Fruit fly (Drosophila melanogaster) whole organism, embryonic: ENCODE results near the gene feo.

Experiments
- Ada2b ChIP-seq: fragments of 200-800 bp; sonication (Bioruptor generic); IDR thresholded peaks from 2 replicates; pipeline ENCODE4 v1.3.6; 2022; ENCODE audit warnings: missing biosample characterization, missing genetic modification characterization
- Antp ChIP-seq: fragments of 200-800 bp; sonication (Bioruptor generic); optimal IDR thresholded peaks from 3 replicates; lab custom pipeline; 2016; ENCODE audit warnings: missing biosample characterization, missing genetic modification characterization
- CG12071 ChIP-seq: fragments of 200-800 bp; sonication (Bioruptor generic); optimal IDR thresholded peaks from 3 replicates; lab custom pipeline; 2018; ENCODE audit warnings: missing biosample characterization, mild to moderate bottlenecking, missing genetic modification characterization
- CG12769 ChIP-seq: fragments of 200-800 bp; sonication (Bioruptor generic); optimal IDR thresholded peaks from 2 replicates; lab custom pipeline; 2019; ENCODE audit warnings: missing biosample characterization, mild to moderate bottlenecking, missing genetic modification characterization, moderate library complexity
- CG12942 ChIP-seq: fragments of 200-800 bp; sonication (Bioruptor generic); optimal IDR thresholded peaks from 3 replicates; lab custom pipeline; 2016; ENCODE audit warnings: missing biosample characterization, missing genetic modification characterization
- CG13775 ChIP-seq: fragments of 200-800 bp; sonication (Bioruptor generic); optimal IDR thresholded peaks from 3 replicates; lab custom pipeline; 2017; ENCODE audit warnings: missing biosample characterization, mild to moderate bottlenecking, missing genetic modification characterization
- CG14050 ChIP-seq: fragments of 200-800 bp; sonication (Bioruptor generic); IDR thresholded peaks from 3 replicates; pipeline ENCODE4 v1.3.6; 2022; ENCODE audit warnings: missing biosample characterization, missing genetic modification characterization
- CG2875 ChIP-seq: fragments of 200-800 bp; sonication (Bioruptor generic); optimal IDR thresholded peaks from 2 replicates; lab custom pipeline; 2017; ENCODE audit warnings: missing biosample characterization, mild to moderate bottlenecking, missing genetic modification characterization, missing genetic modification reagents
- CG3065 ChIP-seq: fragments of 200-800 bp; sonication (Bioruptor generic); optimal IDR thresholded peaks from 2 replicates; lab custom pipeline; 2016; ENCODE audit warnings: missing biosample characterization, missing genetic modification characterization
- CG4820 ChIP-seq: fragments of 200-800 bp; sonication (Bioruptor generic); optimal IDR thresholded peaks from 3 replicates; lab custom pipeline; 2016; ENCODE audit warnings: missing biosample characterization, missing genetic modification characterization
- CG4854 ChIP-seq: fragments of 200-800 bp; sonication (Bioruptor generic); optimal IDR thresholded peaks from 2 replicates; lab custom pipeline; 2016; ENCODE audit warnings: missing biosample characterization, missing genetic modification characterization, inconsistent platforms
- CG5180 ChIP-seq: fragments of 200-800 bp; sonication (Bioruptor generic); optimal IDR thresholded peaks from 3 replicates; lab custom pipeline; 2017; ENCODE audit warnings: missing biosample characterization, missing genetic modification characterization, mild to moderate bottlenecking, moderate library complexity, missing genetic modification reagents
- CG5245 ChIP-seq: fragments of 200-800 bp; sonication (Bioruptor generic); optimal IDR thresholded peaks from 3 replicates; lab custom pipeline; 2016; ENCODE audit warnings: missing biosample characterization, missing genetic modification characterization
- CG8089 ChIP-seq: fragments of 200-800 bp; sonication (Bioruptor generic); optimal IDR thresholded peaks from 3 replicates; lab custom pipeline; 2016; ENCODE audit warnings: missing biosample characterization, missing genetic modification characterization
- CG8290 ChIP-seq, 3 experiments: fragments of 200-800 bp; sonication (Bioruptor generic); optimal IDR thresholded peaks; 2 replicates each; lab custom pipeline; 2016 to 2019; ENCODE audit warnings: missing biosample characterization in 3 of 3, missing genetic modification characterization in 3 of 3, mild to moderate bottlenecking in 2 of 3, moderate library complexity in 1 of 3
- CG8359 ChIP-seq: fragments of 200-800 bp; sonication (Bioruptor generic); optimal IDR thresholded peaks from 2 replicates; lab custom pipeline; 2017; ENCODE audit warnings: missing biosample characterization, mild to moderate bottlenecking, missing genetic modification characterization, borderline replicate concordance
- CG9215 ChIP-seq: fragments of 200-800 bp; sonication (Bioruptor generic); IDR thresholded peaks from 2 replicates; pipeline ENCODE4 v1.3.6; 2022; ENCODE audit warnings: missing biosample characterization, missing genetic modification characterization
- CG9797 ChIP-seq: fragments of 200-800 bp; sonication (Bioruptor generic); optimal IDR thresholded peaks from 3 replicates; lab custom pipeline; 2018; ENCODE audit warnings: missing biosample characterization, mild to moderate bottlenecking, missing genetic modification characterization
- Deaf1 ChIP-seq: fragments of 200-800 bp; optimal IDR thresholded peaks from 3 replicates; lab custom pipeline; 2019; ENCODE audit warnings: missing biosample characterization, mild to moderate bottlenecking, missing genetic modification characterization, moderate library complexity
- Dll ChIP-seq: fragments of 200-800 bp; sonication (Bioruptor generic); IDR thresholded peaks from 4 replicates; pipeline ENCODE4 v1.3.6; 2022; ENCODE audit warnings: missing biosample characterization, missing genetic modification characterization; ENCODE audit not compliant: partially characterized antibody
- Doc3 ChIP-seq: fragments of 200-800 bp; sonication (Bioruptor generic); IDR thresholded peaks from 3 replicates; pipeline ENCODE4 v1.3.6; 2022; ENCODE audit warnings: missing biosample characterization, missing genetic modification characterization; ENCODE audit not compliant: partially characterized antibody
- Ets65A ChIP-seq: fragments of 200-800 bp; sonication (Bioruptor generic); peaks from one replicate; lab custom pipeline; 2016; ENCODE audit warnings: missing biosample characterization, missing genetic modification characterization
- Fer1 ChIP-seq: fragments of 200-800 bp; sonication (Bioruptor generic); optimal IDR thresholded peaks from 2 replicates; lab custom pipeline; 2017; ENCODE audit warnings: missing biosample characterization, mild to moderate bottlenecking, missing genetic modification characterization
- Gsc ChIP-seq: fragments of 200-800 bp; sonication (Bioruptor generic); IDR thresholded peaks from 2 replicates; pipeline ENCODE4 v1.3.6; 2022; ENCODE audit warnings: missing biosample characterization, missing genetic modification characterization
- HLH4C ChIP-seq: fragments of 200-800 bp; sonication (Bioruptor generic); IDR thresholded peaks from 3 replicates; pipeline ENCODE4 v1.3.6; 2022; ENCODE audit warnings: missing biosample characterization, missing genetic modification characterization; ENCODE audit not compliant: partially characterized antibody
- Hr51 ChIP-seq, 2 experiments: fragments of 200-800 bp; sonication (Bioruptor generic); optimal IDR thresholded peaks; 2 replicates in 1 of 2; 3 replicates in 1 of 2; lab custom pipeline; 2016 to 2018; ENCODE audit warnings: missing biosample characterization in 2 of 2, missing genetic modification characterization in 2 of 2, mild to moderate bottlenecking in 1 of 2, moderate library complexity in 1 of 2
- Hsf ChIP-seq: fragments of 200-800 bp; sonication (Bioruptor generic); optimal IDR thresholded peaks from 3 replicates; lab custom pipeline; 2016; ENCODE audit warnings: missing biosample characterization, missing genetic modification characterization
- NfI ChIP-seq: fragments of 200-800 bp; sonication (Bioruptor generic); optimal IDR thresholded peaks from 3 replicates; lab custom pipeline; 2018; ENCODE audit warnings: missing biosample characterization, mild to moderate bottlenecking, missing genetic modification characterization, moderate library complexity
- Trl ChIP-seq, 3 experiments: fragments of >200 bp in 2 of 3; fragments of 200-800 bp in 1 of 3; sonication (Bioruptor generic) in 1 of 3; optimal IDR thresholded peaks; 2 replicates in 1 of 3; 3 replicates in 2 of 3; lab custom pipeline; 2016 to 2017; ENCODE audit warnings: missing biosample characterization in 1 of 3, missing genetic modification characterization in 1 of 3
- Xrp1 ChIP-seq: fragments of 200-800 bp; sonication (Bioruptor generic); IDR thresholded peaks from 2 replicates; pipeline ENCODE4 v1.3.6; 2022; ENCODE audit warnings: missing biosample characterization, missing genetic modification characterization
- br ChIP-seq: fragments of >200 bp; optimal IDR thresholded peaks from 2 replicates; lab custom pipeline; 2017
- crc ChIP-seq: fragments of 200-800 bp; sonication (Bioruptor generic); optimal IDR thresholded peaks from 2 replicates; lab custom pipeline; 2016; ENCODE audit warnings: missing biosample characterization, missing genetic modification characterization
- dati ChIP-seq: fragments of 200-800 bp; sonication (Bioruptor generic); IDR thresholded peaks from 2 replicates; pipeline ENCODE4 v1.3.6; 2022; ENCODE audit warnings: missing biosample characterization, missing genetic modification characterization
- dmrt11E ChIP-seq: fragments of 200-800 bp; sonication (Bioruptor generic); optimal IDR thresholded peaks from 3 replicates; lab custom pipeline; 2018; ENCODE audit warnings: missing biosample characterization, mild to moderate bottlenecking, missing genetic modification characterization, moderate library complexity
- en ChIP-seq: fragments of 200-800 bp; sonication (Bioruptor generic); optimal IDR thresholded peaks from 2 replicates; lab custom pipeline; 2016; ENCODE audit warnings: missing biosample characterization, missing genetic modification characterization
- eve ChIP-seq, 2 experiments: fragments of >200 bp; optimal IDR thresholded peaks; 2 replicates each; lab custom pipeline; 2017; ENCODE audit warnings: missing biosample characterization in 2 of 2, missing genetic modification characterization in 2 of 2
- gce ChIP-seq: fragments of 200-800 bp; sonication (Bioruptor generic); IDR thresholded peaks from 3 replicates; pipeline ENCODE4 v1.3.6; 2022; ENCODE audit warnings: missing biosample characterization, missing genetic modification characterization
- gem ChIP-seq: fragments of 200-800 bp; sonication (Bioruptor generic); optimal IDR thresholded peaks from 2 replicates; lab custom pipeline; 2019; ENCODE audit warnings: missing biosample characterization, mild to moderate bottlenecking, missing genetic modification characterization, moderate library complexity
- gt ChIP-seq: fragments of 200-800 bp; sonication (Bioruptor generic); IDR thresholded peaks from 2 replicates; pipeline ENCODE4 v1.3.6; 2022; ENCODE audit warnings: missing biosample characterization, missing genetic modification characterization
- kay ChIP-seq: fragments of 200-800 bp; sonication (Bioruptor generic); optimal IDR thresholded peaks from 2 replicates; lab custom pipeline; 2016; ENCODE audit warnings: missing biosample characterization, missing genetic modification characterization
- lmd ChIP-seq: fragments of 200-800 bp; sonication (Bioruptor generic); IDR thresholded peaks from 2 replicates; pipeline ENCODE4 v1.3.6; 2022; ENCODE audit warnings: missing biosample characterization, missing genetic modification characterization
- pb ChIP-seq: fragments of 200-800 bp; sonication (Bioruptor generic); optimal IDR thresholded peaks from 3 replicates; lab custom pipeline; 2016; ENCODE audit warnings: missing biosample characterization, missing genetic modification characterization
- phol ChIP-seq: fragments of 200-800 bp; sonication (Bioruptor generic); optimal IDR thresholded peaks from 3 replicates; lab custom pipeline; 2018; ENCODE audit warnings: missing biosample characterization, mild to moderate bottlenecking, missing genetic modification characterization, moderate library complexity
- psq ChIP-seq: fragments of 200-800 bp; sonication (Bioruptor generic); optimal IDR thresholded peaks from 2 replicates; lab custom pipeline; 2017; ENCODE audit warnings: missing biosample characterization, missing genetic modification characterization
- pzg ChIP-seq: fragments of 200-800 bp; sonication (Bioruptor generic); optimal IDR thresholded peaks from 3 replicates; lab custom pipeline; 2018; ENCODE audit warnings: missing biosample characterization, mild to moderate bottlenecking, missing genetic modification characterization, moderate library complexity
- ro ChIP-seq: fragments of 200-800 bp; sonication (Bioruptor generic); IDR thresholded peaks from 2 replicates; pipeline ENCODE4 v1.3.6; 2022; ENCODE audit warnings: missing biosample characterization, missing genetic modification characterization
- salm ChIP-seq: fragments of 200-800 bp; sonication (Bioruptor generic); optimal IDR thresholded peaks from 2 replicates; lab custom pipeline; 2018; ENCODE audit warnings: missing biosample characterization, mild to moderate bottlenecking, missing genetic modification characterization
- slp2 ChIP-seq: fragments of 200-800 bp; sonication (Bioruptor generic); optimal IDR thresholded peaks from 2 replicates; lab custom pipeline; 2016; ENCODE audit warnings: missing biosample characterization, missing genetic modification characterization
- sna ChIP-seq: fragments of 200-800 bp; sonication (Bioruptor generic); IDR thresholded peaks from 2 replicates; pipeline ENCODE4 v1.3.6; 2022; ENCODE audit warnings: missing biosample characterization, missing genetic modification characterization; ENCODE audit not compliant: partially characterized antibody
- zen ChIP-seq: fragments of 200-800 bp; sonication (Bioruptor generic); optimal IDR thresholded peaks from 3 replicates; lab custom pipeline; 2018; ENCODE audit warnings: missing biosample characterization, mild to moderate bottlenecking, missing genetic modification characterization, moderate library complexity

The feo gene

DNA sequence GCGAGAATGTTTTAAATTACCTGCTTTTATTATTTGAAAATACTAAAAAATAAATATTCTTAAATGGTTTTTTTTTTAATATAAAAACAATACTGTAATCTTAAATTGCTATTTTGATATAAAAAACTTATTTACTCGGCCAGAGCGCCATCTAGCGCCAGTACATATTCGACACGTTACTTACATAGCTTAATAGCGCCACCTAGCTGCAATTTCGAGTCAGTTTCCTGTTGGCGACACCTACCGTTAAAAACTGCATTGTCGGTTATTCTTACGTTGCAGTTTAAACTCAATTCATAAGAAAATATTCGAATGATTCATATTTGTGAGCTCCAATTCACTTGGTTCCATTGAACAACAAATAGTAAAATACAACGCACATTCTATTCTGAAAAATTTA lies 22.3 kb downstream of the feo start (continued):
- TF ChIP-seq eve (GFP tag; optimal IDR thresholded peaks at IDR 0.05; lab: Kevin White, UChicago) (no peak), crc (GFP tag; lab: Kevin White, UChicago) (no peak), Deaf1 (tag; lab: Kevin White, UChicago) (peak; percentile 11), Dll (GFP tag; lab: Robert Waterston, UW) (no peak), CG12769 (no peak), Ada2b (GFP tag; lab: Robert Waterston, UW) (no peak), Trl (optimal IDR thresholded peaks at IDR 0.05; lab: Kevin White, UChicago) (no peak), Trl (GFP tag; optimal IDR thresholded peaks at IDR 0.05; lab: Kevin White, UChicago) (peak; percentile 78), gem (peak; percentile 68), zen (tag; lab: Kevin White, UChicago) (peak; percentile 54), Antp (peak; percentile 63), CG4854 (peak; percentile 37), CG8359 (no peak), Fer1 (GFP tag; lab: Kevin White, UChicago) (peak; percentile 49), HLH4C (GFP tag; lab: Robert Waterston, UW) (no peak), CG9215 (GFP tag; lab: Robert Waterston, UW) (no peak; the same call in 1 of the 2 replicates), slp2 (GFP tag; lab: Kevin White, UChicago) (peak; percentile 37), gt (no peak; the same call in 1 of the 2 replicates), ro (GFP tag; lab: Robert Waterston, UW) (no peak), gce (GFP tag; lab: Robert Waterston, UW) (no peak), lmd (GFP tag; lab: Robert Waterston, UW) (peak; percentile 68; the same call in 1 of the 2 replicates), CG13775 (GFP tag; lab: Kevin White, UChicago) (peak; percentile 20), Hr51 (GFP tag; optimal IDR thresholded peaks at IDR 0.05; lab: Kevin White, UChicago) (peak; percentile 29 to 60), sna (GFP tag; lab: Robert Waterston, UW) (no peak), Xrp1 (GFP tag; lab: Robert Waterston, UW) (no peak), dati (GFP tag; lab: Robert Waterston, UW) (0 out of 2 replicates have a peak, but pooled peaks have one; percentile 6), CG2875 (GFP tag; lab: Kevin White, UChicago) (no peak), CG9797 (GFP tag; lab: Kevin White, UChicago) (no peak), salm (no peak), Gsc (GFP tag; lab: Robert Waterston, UW) (no peak), en (peak; percentile 10), CG8290 (GFP tag; optimal IDR thresholded peaks at IDR 0.05; lab: Kevin White, UChicago) (peak; percentile 92), CG8290 (tag; optimal IDR thresholded peaks at IDR 0.05; lab: Kevin White, UChicago) (peak in 1 of 2 experiments; percentile 84), NfI (GFP tag; lab: Kevin White, UChicago) (peak; percentile 77), CG3065 (peak; percentile 40), CG14050 (peak; percentile 10; the same call in 1 of the 3 replicates), CG12942 (peak; percentile 45), dmrt11E (peak; percentile 49), kay (GFP tag; lab: Kevin White, UChicago) (peak; percentile 58), CG12071 (GFP tag; lab: Kevin White, UChicago) (no peak), Ets65A (GFP tag; lab: Kevin White, UChicago) (peak; percentile 98), pzg (peak; percentile 3), Hsf (GFP tag; lab: Kevin White, UChicago) (peak; percentile 74), Doc3 (no peak), CG8089 (GFP tag; lab: Kevin White, UChicago) (peak; percentile 51), br (lab: Kevin White, UChicago) (no peak), CG5245 (GFP tag; lab: Kevin White, UChicago) (peak; percentile 81), pb (GFP tag; lab: Kevin White, UChicago) (peak; percentile 18), phol (tag; lab: Kevin White, UChicago) (peak; percentile 58), CG4820 (GFP tag; lab: Kevin White, UChicago) (peak; percentile 54), CG5180 (GFP tag; lab: Kevin White, UChicago) (no peak), psq (GFP tag; lab: Kevin White, UChicago) (no peak)
